Worm (Caenorhabditis elegans) whole organism, early embryonic: ENCODE data around the gene C29F3.7.
A peak's percentile ranks its signal among the peaks of the same experiment; 100 is the strongest.

Experiments used
- B0310.2 ChIP-seq: sonication (generic microtip); optimal IDR thresholded peaks from 2 replicates; lab custom pipeline; 2016; ENCODE audit warnings: mild to moderate bottlenecking, missing genetic modification characterization, missing compliant biosample characterization
- F13C5.2 ChIP-seq: sonication (generic microtip); optimal IDR thresholded peaks from 2 replicates; lab custom pipeline; 2017; ENCODE audit warnings: mild to moderate bottlenecking, missing genetic modification characterization, inconsistent platforms, missing compliant biosample characterization
- aly-1 ChIP-seq: sonication (generic microtip); optimal IDR thresholded peaks from 2 replicates; lab custom pipeline; 2016; ENCODE audit warnings: missing genetic modification characterization, missing compliant biosample characterization
- ama-1 ChIP-seq: fragments of 150-350 bp; optimal IDR thresholded peaks from 2 replicates; lab custom pipeline; 2014
- ceh-13 ChIP-seq: fragments of 200-800 bp; sonication (Bioruptor generic); optimal IDR thresholded peaks from 2 replicates; lab custom pipeline; 2018; ENCODE audit warnings: mild to moderate bottlenecking, missing genetic modification characterization, missing compliant biosample characterization
- ceh-36 ChIP-seq: sonication (generic microtip); optimal IDR thresholded peaks from 2 replicates; lab custom pipeline; 2016; ENCODE audit warnings: missing genetic modification characterization, inconsistent platforms, missing compliant biosample characterization
- ets-7 ChIP-seq: sonication (generic microtip); optimal IDR thresholded peaks from 2 replicates; lab custom pipeline; 2016; ENCODE audit warnings: missing genotype, missing genetic modification characterization, missing compliant biosample characterization
- flt-1 ChIP-seq: fragments of 200-800 bp; sonication (Bioruptor generic); IDR thresholded peaks from 2 replicates; pipeline ENCODE4 v1.3.6; 2022; ENCODE audit warnings: missing genetic modification characterization, missing compliant biosample characterization
- hmbx-1 ChIP-seq: sonication (generic microtip); optimal IDR thresholded peaks from 2 replicates; lab custom pipeline; 2016; ENCODE audit warnings: mild to moderate bottlenecking, missing genetic modification characterization, missing compliant biosample characterization
- hmg-4 ChIP-seq: fragments of 200-800 bp; sonication (Bioruptor generic); optimal IDR thresholded peaks from 2 replicates; lab custom pipeline; 2018; ENCODE audit warnings: mild to moderate bottlenecking, missing genetic modification characterization, missing compliant biosample characterization
- hnd-1 ChIP-seq: sonication (generic microtip); optimal IDR thresholded peaks from 2 replicates; lab custom pipeline; 2016; ENCODE audit warnings: missing genetic modification characterization, missing compliant biosample characterization
- pes-1 ChIP-seq: fragments of 200-800 bp; sonication (Bioruptor generic); IDR thresholded peaks from 2 replicates; pipeline ENCODE4 v1.3.6; 2022; ENCODE audit warnings: missing genetic modification reagents, missing genetic modification characterization, missing compliant biosample characterization
- scrt-1 ChIP-seq: fragments of 200-800 bp; sonication (Bioruptor generic); IDR thresholded peaks from 2 replicates; pipeline ENCODE4 v1.3.6; 2022; ENCODE audit warnings: missing genetic modification characterization, missing compliant biosample characterization
- sea-1 ChIP-seq: fragments of 200-800 bp; sonication (Bioruptor generic); conservative IDR thresholded peaks from 2 replicates; pipeline ENCODE4 v1.3.6; 2022; ENCODE audit warnings: missing genetic modification characterization, missing compliant biosample characterization
- tbx-11 ChIP-seq: fragments of 200-800 bp; sonication (Bioruptor generic); IDR thresholded peaks from 2 replicates; pipeline ENCODE4 v1.3.6; 2022; ENCODE audit warnings: missing genetic modification characterization, missing compliant biosample characterization
- tbx-37 ChIP-seq: fragments of 200-800 bp; sonication (Bioruptor generic); conservative IDR thresholded peaks from 2 replicates; pipeline ENCODE4 v1.3.6; 2022; ENCODE audit warnings: missing genetic modification reagents, missing genetic modification characterization, missing compliant biosample characterization
- tra-4 ChIP-seq: sonication (generic microtip); optimal IDR thresholded peaks from 2 replicates; lab custom pipeline; 2017; ENCODE audit warnings: missing genetic modification characterization, missing compliant biosample characterization

Gene C29F3.7

ce11 chrV:15384733-15385132 is 30.0 kb downstream of the C29F3.7 start, which contains the start of gene str-102:
Gene str-102, plus strand, starts transcription at chrV:15385033.
- TF ChIP-seq flt-1 (no peak), tbx-37 (GFP tag; lab: Robert Waterston, UW) (no peak), tra-4 (tag; lab: Kevin White, UChicago) (no peak), scrt-1 (GFP tag; lab: Robert Waterston, UW) (no peak)

ce11 chrV:15388820-15389384 is 34.2 kb downstream of the C29F3.7 start, which contains the start of gene srh-170:
Gene srh-170, minus strand, starts transcription at chrV:15388870.
- TF ChIP-seq scrt-1 (GFP tag; lab: Robert Waterston, UW) (0 out of 2 replicates have a peak, but pooled peaks have one; percentile 29), hmg-4 (no peak), pes-1 (GFP tag; lab: Robert Waterston, UW) (peak; percentile 15; the same call in 1 of the 2 replicates)

ce11 chrV:15392064-15392463 is 37.4 kb downstream of the C29F3.7 start:
- no peak for TF ChIP-seq hmbx-1 (tag; lab: Kevin White, UChicago)
- TF ChIP-seq ceh-36 (tag; lab: Kevin White, UChicago): no peak
- TF ChIP-seq ets-7: no peak
- TF ChIP-seq ama-1 (lab: Kevin White, UChicago): no peak
- TF ChIP-seq hnd-1: no peak
- TF ChIP-seq tbx-37 (GFP tag; lab: Robert Waterston, UW): no peak
- no peak for TF ChIP-seq scrt-1 (GFP tag; lab: Robert Waterston, UW)
- TF ChIP-seq tbx-11 (GFP tag; lab: Robert Waterston, UW): no peak
- no peak for TF ChIP-seq F13C5.2 (tag; lab: Kevin White, UChicago)
- TF ChIP-seq aly-1 (tag; lab: Kevin White, UChicago): no peak
- TF ChIP-seq tra-4 (tag; lab: Kevin White, UChicago): no peak

- no peak for TF ChIP-seq ama-1 (lab: Kevin White, UChicago)
- TF ChIP-seq tbx-11 (GFP tag; lab: Robert Waterston, UW): no peak
- TF ChIP-seq ceh-36 (tag; lab: Kevin White, UChicago): no peak
- no peak for TF ChIP-seq sea-1 (GFP tag; lab: Robert Waterston, UW)
- no peak for TF ChIP-seq tra-4 (tag; lab: Kevin White, UChicago)
- no peak for TF ChIP-seq ets-7
- TF ChIP-seq tbx-37 (GFP tag; lab: Robert Waterston, UW): no peak
- TF ChIP-seq flt-1: no peak
- no peak for TF ChIP-seq B0310.2
- TF ChIP-seq ceh-13 (GFP tag; lab: Kevin White, UChicago): no peak
- no peak for TF ChIP-seq F13C5.2 (tag; lab: Kevin White, UChicago)
- TF ChIP-seq hmbx-1 (tag; lab: Kevin White, UChicago): no peak
- no peak for TF ChIP-seq pes-1 (GFP tag; lab: Robert Waterston, UW)
- no peak for TF ChIP-seq scrt-1 (GFP tag; lab: Robert Waterston, UW)
- TF ChIP-seq hnd-1: no peak
- no peak for TF ChIP-seq aly-1 (tag; lab: Kevin White, UChicago)
- no peak for TF ChIP-seq hmg-4
Measured at ce11 chrV:15394906-15395305, 40.2 kb downstream of the C29F3.7 start, which contains the start of gene T06E6.1. Gene T06E6.1, minus strand, starts transcription at chrV:15394961.

ce11 chrV:15395347-15395746 is 40.6 kb downstream of the C29F3.7 start, which contains the start of gene cyb-3:
Gene cyb-3, plus strand, starts transcription at chrV:15395696.
- TF ChIP-seq pes-1 (GFP tag; lab: Robert Waterston, UW) (0 out of 2 replicates have a peak, but pooled peaks have one; percentile 37), ceh-36 (tag; lab: Kevin White, UChicago) (no peak), ceh-13 (GFP tag; lab: Kevin White, UChicago) (no peak), sea-1 (GFP tag; lab: Robert Waterston, UW) (no peak), tbx-37 (GFP tag; lab: Robert Waterston, UW) (no peak)

- TF ChIP-seq ets-7: no peak
- TF ChIP-seq hmg-4: no peak
- no peak for TF ChIP-seq tbx-37 (GFP tag; lab: Robert Waterston, UW)
- no peak for TF ChIP-seq F13C5.2 (tag; lab: Kevin White, UChicago)
- no peak for TF ChIP-seq tbx-11 (GFP tag; lab: Robert Waterston, UW)
- TF ChIP-seq flt-1: no peak
- TF ChIP-seq hnd-1: no peak
- TF ChIP-seq B0310.2: no peak
Measured at ce11 chrV:15397139-15397538, 42.4 kb downstream of the C29F3.7 start.

ce11 chrV:15398728-15399127 is 44.0 kb downstream of the C29F3.7 start, which contains the start of gene fbxa-199:
Gene fbxa-199, minus strand, starts transcription at chrV:15398828.
- TF ChIP-seq sea-1 (GFP tag; lab: Robert Waterston, UW) (no peak), tbx-37 (GFP tag; lab: Robert Waterston, UW) (no peak), aly-1 (tag; lab: Kevin White, UChicago) (no peak), hmbx-1 (tag; lab: Kevin White, UChicago) (no peak), pes-1 (GFP tag; lab: Robert Waterston, UW) (no peak)

ce11 chrV:15399691-15400377 is 45.1 kb downstream of the C29F3.7 start, which contains the start of the genes T06E6.15 and sri-7:
Gene T06E6.15, minus strand, starts transcription at chrV:15399791.
Gene sri-7, plus strand, starts transcription at chrV:15400327.
- TF ChIP-seq ceh-13 (GFP tag; lab: Kevin White, UChicago) (no peak), scrt-1 (GFP tag; lab: Robert Waterston, UW) (no peak), ets-7 (no peak), pes-1 (GFP tag; lab: Robert Waterston, UW) (no peak), sea-1 (GFP tag; lab: Robert Waterston, UW) (no peak), hnd-1 (no peak), B0310.2 (no peak), tbx-37 (GFP tag; lab: Robert Waterston, UW) (no peak), aly-1 (tag; lab: Kevin White, UChicago) (no peak)
